Worm (Caenorhabditis elegans) whole organism, L1 larva: ENCODE data around the gene B0334.13.
A peak's percentile ranks its signal among the peaks of the same experiment; 100 is the strongest.

Experiments
- C04F5.9 ChIP-seq: sonication (generic microtip); optimal IDR thresholded peaks from 2 replicates; lab custom pipeline; 2016; ENCODE audit warnings: missing genetic modification characterization, missing compliant biosample characterization
- C16A3.4 ChIP-seq: fragments of 150-350 bp; optimal IDR thresholded peaks from 2 replicates; lab custom pipeline; 2014; ENCODE audit warnings: missing biosample characterization, missing genetic modification characterization
- C34B4.2 ChIP-seq: sonication (generic microtip); optimal IDR thresholded peaks from 2 replicates; lab custom pipeline; 2017; ENCODE audit warnings: mild to moderate bottlenecking, missing genetic modification characterization, missing compliant biosample characterization
- F16B12.6 ChIP-seq: fragments of 150-350 bp; optimal IDR thresholded peaks from 2 replicates; lab custom pipeline; 2014; ENCODE audit warnings: missing biosample characterization, missing genetic modification characterization
- Y116A8C.19 ChIP-seq: sonication (generic microtip); optimal IDR thresholded peaks from 2 replicates; lab custom pipeline; 2016; ENCODE audit warnings: missing compliant biosample characterization, missing genetic modification characterization, borderline replicate concordance
- alr-1 ChIP-seq: fragments of 200-800 bp; sonication (Bioruptor generic); optimal IDR thresholded peaks from 2 replicates; lab custom pipeline; 2018; ENCODE audit warnings: borderline replicate concordance, mild to moderate bottlenecking, missing genetic modification characterization, missing compliant biosample characterization
- aly-2 ChIP-seq: fragments of 150-350 bp; optimal IDR thresholded peaks from 2 replicates; lab custom pipeline; 2014; ENCODE audit warnings: missing biosample characterization, missing genetic modification characterization
- blmp-1 ChIP-seq: fragments of 150-350 bp; optimal IDR thresholded peaks from 2 replicates; lab custom pipeline; 2014; ENCODE audit warnings: missing biosample characterization, missing genetic modification characterization
- ceh-63 ChIP-seq: fragments of 200-800 bp; sonication (Bioruptor generic); optimal IDR thresholded peaks from 2 replicates; lab custom pipeline; 2018; ENCODE audit warnings: mild to moderate bottlenecking, missing genetic modification characterization, missing compliant biosample characterization
- ceh-90 ChIP-seq: sonication (generic microtip); optimal IDR thresholded peaks from 2 replicates; lab custom pipeline; 2016; ENCODE audit warnings: missing genetic modification characterization, missing compliant biosample characterization
- ces-1 ChIP-seq: fragments of 150-350 bp; optimal IDR thresholded peaks from 2 replicates; lab custom pipeline; 2014; ENCODE audit warnings: missing biosample characterization, missing genetic modification reagents, missing genetic modification characterization
- dpl-1 ChIP-seq, 3 experiments: fragments of 150-350 bp in 2 of 3; sonication (generic microtip) in 1 of 3; optimal IDR thresholded peaks; 2 replicates each; lab custom pipeline; 2014 to 2017; ENCODE audit warnings: missing biosample characterization in 3 of 3, missing genetic modification characterization in 3 of 3, missing genetic modification reagents in 3 of 3
- efl-1 ChIP-seq, 4 experiments: fragments of 150-350 bp; optimal IDR thresholded peaks in 3 of 4; peaks in 1 of 4; 1 replicate in 1 of 4; 2 replicates in 3 of 4; lab custom pipeline; 2014; ENCODE audit warnings: missing biosample characterization in 2 of 4, missing genetic modification characterization in 2 of 4, missing genetic modification reagents in 2 of 4
- egl-13 ChIP-seq: sonication (generic microtip); optimal IDR thresholded peaks from 2 replicates; lab custom pipeline; 2016; ENCODE audit warnings: missing genotype, missing genetic modification reagents, missing genetic modification characterization, missing compliant biosample characterization
- egl-27 ChIP-seq, 2 experiments: fragments of 150-350 bp in 1 of 2; sonication (generic microtip); optimal IDR thresholded peaks; 3 replicates each; lab custom pipeline; 2017 to 2018; ENCODE audit warnings: missing biosample characterization in 2 of 2, missing genetic modification characterization in 2 of 2, missing genetic modification reagents in 2 of 2
- elt-2 ChIP-seq: sonication (generic microtip); optimal IDR thresholded peaks from 2 replicates; lab custom pipeline; 2016; ENCODE audit warnings: missing genetic modification characterization, mild to moderate bottlenecking, inconsistent platforms, missing compliant biosample characterization, missing genetic modification reagents
- fkh-10 ChIP-seq: sonication (generic microtip); optimal IDR thresholded peaks from 2 replicates; lab custom pipeline; 2017; ENCODE audit warnings: missing biosample characterization, missing genetic modification reagents, missing genetic modification characterization
- fos-1 ChIP-seq: fragments of 150-350 bp; optimal IDR thresholded peaks from 2 replicates; lab custom pipeline; 2014; ENCODE audit warnings: missing biosample characterization, missing genetic modification characterization
- hlh-17 ChIP-seq: fragments of 200-800 bp; sonication (Bioruptor generic); optimal IDR thresholded peaks from 2 replicates; lab custom pipeline; 2018; ENCODE audit warnings: missing genetic modification characterization, mild to moderate bottlenecking, missing compliant biosample characterization, moderate library complexity, borderline replicate concordance
- hpl-2 ChIP-seq: fragments of 150-350 bp; optimal IDR thresholded peaks from 2 replicates; lab custom pipeline; 2014; ENCODE audit warnings: missing biosample characterization, missing genetic modification reagents, missing genetic modification characterization
- irx-1 ChIP-seq: sonication (generic microtip); optimal IDR thresholded peaks from 2 replicates; lab custom pipeline; 2016; ENCODE audit warnings: missing genetic modification characterization, missing compliant biosample characterization
- isw-1 ChIP-seq: fragments of 200-800 bp; sonication (Bioruptor generic); IDR thresholded peaks from 2 replicates; pipeline ENCODE4 v1.3.6; 2022; ENCODE audit warnings: missing genetic modification characterization, missing compliant biosample characterization
- jun-1 ChIP-seq: fragments of 150-350 bp; optimal IDR thresholded peaks from 2 replicates; lab custom pipeline; 2014; ENCODE audit warnings: missing biosample characterization, missing genetic modification reagents, missing genetic modification characterization
- lin-35 ChIP-seq, 2 experiments: fragments of 150-350 bp; optimal IDR thresholded peaks; 2 replicates each; lab custom pipeline; 2014; ENCODE audit warnings: missing biosample characterization in 2 of 2, missing genetic modification characterization in 2 of 2, missing genetic modification reagents in 2 of 2
- lsy-2 ChIP-seq, 2 experiments: fragments of 150-350 bp; optimal IDR thresholded peaks; 2 replicates each; lab custom pipeline; 2014; ENCODE audit warnings: missing biosample characterization in 2 of 2, missing genetic modification characterization in 2 of 2
- mef-2 ChIP-seq: fragments of 150-350 bp; optimal IDR thresholded peaks from 2 replicates; lab custom pipeline; 2014; ENCODE audit warnings: missing biosample characterization, missing genetic modification characterization
- mep-1 ChIP-seq: fragments of 150-350 bp; optimal IDR thresholded peaks from 2 replicates; lab custom pipeline; 2014; ENCODE audit warnings: missing biosample characterization, missing genetic modification characterization
- nhr-11 ChIP-seq: fragments of 150-350 bp; optimal IDR thresholded peaks from 2 replicates; lab custom pipeline; 2014; ENCODE audit warnings: missing biosample characterization, missing genetic modification characterization
- nhr-12 ChIP-seq: sonication (generic microtip); optimal IDR thresholded peaks from 2 replicates; lab custom pipeline; 2017; ENCODE audit warnings: missing biosample characterization, missing genetic modification characterization
- nhr-19 ChIP-seq: fragments of 200-800 bp; sonication (Bioruptor generic); conservative IDR thresholded peaks from 2 replicates; pipeline ENCODE4 v1.3.6; 2022; ENCODE audit warnings: missing genetic modification characterization, missing compliant biosample characterization
- nhr-28 ChIP-seq: fragments of 150-350 bp; optimal IDR thresholded peaks from 2 replicates; lab custom pipeline; 2014; ENCODE audit warnings: missing biosample characterization, missing genetic modification characterization
- nhr-47 ChIP-seq: sonication (generic microtip); optimal IDR thresholded peaks from 2 replicates; lab custom pipeline; 2016; ENCODE audit warnings: mild to moderate bottlenecking, missing genetic modification characterization, moderate library complexity, missing compliant biosample characterization
- nhr-76 ChIP-seq: sonication (generic microtip); optimal IDR thresholded peaks from 2 replicates; lab custom pipeline; 2017; ENCODE audit warnings: missing biosample characterization, missing genetic modification characterization
- nhr-77 ChIP-seq: fragments of 150-350 bp; optimal IDR thresholded peaks from 2 replicates; lab custom pipeline; 2014; ENCODE audit warnings: missing biosample characterization, missing genetic modification characterization
- nhr-90 ChIP-seq: sonication (generic microtip); optimal IDR thresholded peaks from 2 replicates; lab custom pipeline; 2016; ENCODE audit warnings: mild to moderate bottlenecking, missing genetic modification characterization, missing compliant biosample characterization; ENCODE audit not compliant: poor library complexity
- pqm-1 ChIP-seq: sonication (generic microtip); optimal IDR thresholded peaks from 3 replicates; lab custom pipeline; 2017; ENCODE audit warnings: missing biosample characterization, missing genetic modification characterization
- rnt-1 ChIP-seq: sonication (generic microtip); optimal IDR thresholded peaks from 2 replicates; lab custom pipeline; 2016; ENCODE audit warnings: mild to moderate bottlenecking, missing genetic modification characterization, moderate library complexity, missing compliant biosample characterization
- skn-1 ChIP-seq: fragments of 150-350 bp; optimal IDR thresholded peaks from 2 replicates; lab custom pipeline; 2014; ENCODE audit warnings: missing biosample characterization, missing genetic modification characterization
- snpc-4 ChIP-seq: fragments of 150-350 bp; optimal IDR thresholded peaks from 2 replicates; lab custom pipeline; 2014; ENCODE audit warnings: missing biosample characterization, missing genetic modification characterization
- snu-23 ChIP-seq: sonication (generic microtip); optimal IDR thresholded peaks from 2 replicates; lab custom pipeline; 2016; ENCODE audit warnings: missing genetic modification characterization, missing compliant biosample characterization
- sup-37 ChIP-seq: fragments of 200-800 bp; sonication (Bioruptor generic); optimal IDR thresholded peaks from 2 replicates; lab custom pipeline; 2018; ENCODE audit warnings: mild to moderate bottlenecking, missing genetic modification characterization, missing compliant biosample characterization
- swsn-7 ChIP-seq: sonication (generic microtip); optimal IDR thresholded peaks from 2 replicates; lab custom pipeline; 2016; ENCODE audit warnings: missing genetic modification characterization, missing compliant biosample characterization
- tbx-2 ChIP-seq: sonication (generic microtip); optimal IDR thresholded peaks from 2 replicates; lab custom pipeline; 2016; ENCODE audit warnings: missing genetic modification characterization, missing compliant biosample characterization
- unc-130 ChIP-seq: fragments of 150-350 bp; optimal IDR thresholded peaks from 2 replicates; lab custom pipeline; 2017; ENCODE audit warnings: missing biosample characterization, missing genetic modification characterization, inconsistent platforms
- unc-86 ChIP-seq: sonication (generic microtip); optimal IDR thresholded peaks from 2 replicates; lab custom pipeline; 2016; ENCODE audit warnings: missing genetic modification characterization, missing compliant biosample characterization
- unc-98 ChIP-seq: fragments of 200-800 bp; sonication (Bioruptor generic); IDR thresholded peaks from 2 replicates; pipeline ENCODE4 v1.3.6; 2022; ENCODE audit warnings: missing genetic modification characterization, missing compliant biosample characterization
- vab-15 ChIP-seq: sonication (generic microtip); optimal IDR thresholded peaks from 2 replicates; lab custom pipeline; 2017; ENCODE audit warnings: missing genotype, mild to moderate bottlenecking, missing genetic modification characterization, missing compliant biosample characterization
- xbp-1 ChIP-seq: sonication (generic microtip); optimal IDR thresholded peaks from 2 replicates; lab custom pipeline; 2016; ENCODE audit warnings: missing genetic modification characterization, missing compliant biosample characterization
- zag-1 ChIP-seq: fragments of 150-350 bp; optimal IDR thresholded peaks from 2 replicates; lab custom pipeline; 2014; ENCODE audit warnings: missing biosample characterization, missing genetic modification characterization
- zip-4 ChIP-seq: fragments of 200-800 bp; sonication (Bioruptor generic); optimal IDR thresholded peaks from 2 replicates; lab custom pipeline; 2018; ENCODE audit warnings: mild to moderate bottlenecking, missing genetic modification characterization, moderate library complexity, missing compliant biosample characterization
- ztf-11 ChIP-seq, 2 experiments: sonication (generic microtip); optimal IDR thresholded peaks; 2 replicates each; lab custom pipeline; 2016 to 2017; ENCODE audit warnings: missing genetic modification characterization in 2 of 2, missing biosample characterization in 1 of 2, missing compliant biosample characterization in 1 of 2

Gene B0334.13

ce11 chrII:11473525-11474181 lies 14.4 kb upstream of the B0334.13 start, which contains the start of the genes metl-1 and W02B12.11 (continued):
- TF ChIP-seq rnt-1 (tag; lab: Kevin White, UChicago) (peak; percentile 93), alr-1 (tag; lab: Kevin White, UChicago) (no peak), ceh-63 (GFP tag; lab: Kevin White, UChicago) (no peak), nhr-12 (tag; lab: Kevin White, UChicago) (no peak), skn-1 (peak; percentile 72), C34B4.2 (no peak), mef-2 (tag; lab: Kevin White, UChicago) (no peak), nhr-11 (tag; lab: Kevin White, UChicago) (peak; percentile 49), swsn-7 (tag; lab: Kevin White, UChicago) (peak; percentile 90), hpl-2 (GFP tag; lab: Kevin White, UChicago) (peak; percentile 4), fos-1 (tag; lab: Kevin White, UChicago) (peak; percentile 20), lsy-2 (tag; optimal IDR thresholded peaks at IDR 0.05; lab: Kevin White, UChicago) (peak; percentile 90 to 94), nhr-76 (tag; lab: Kevin White, UChicago) (no peak), pqm-1 (tag; lab: Kevin White, UChicago) (no peak), C16A3.4 (tag; lab: Kevin White, UChicago) (peak; percentile 88), nhr-90 (peak; percentile 92), lin-35 (GFP tag; optimal IDR thresholded peaks at IDR 0.05; lab: Kevin White, UChicago) (peak; percentile 83 to 85), unc-130 (peak; percentile 80), unc-98 (no peak), tbx-2 (peak; percentile 88), mep-1 (tag; lab: Kevin White, UChicago) (peak; percentile 96), Y116A8C.19 (tag; lab: Kevin White, UChicago) (no peak), vab-15 (tag; lab: Kevin White, UChicago) (no peak), nhr-28 (no peak), efl-1 (optimal IDR thresholded peaks at IDR 0.05; lab: Kevin White, UChicago) (peak; percentile 80 to 85), efl-1 (GFP tag; optimal IDR thresholded peaks at IDR 0.05 in 1 of 2; lab: Kevin White, UChicago) (peak; percentile 79 to 98), dpl-1 (GFP tag; optimal IDR thresholded peaks at IDR 0.05; lab: Kevin White, UChicago) (peak; percentile 74 to 81 (median 81)), hlh-17 (GFP tag; lab: Kevin White, UChicago) (no peak), zag-1 (tag; lab: Kevin White, UChicago) (peak; percentile 46), egl-27 (tag; optimal IDR thresholded peaks at IDR 0.05; lab: Kevin White, UChicago) (no peak), snu-23 (GFP tag; lab: Kevin White, UChicago) (peak; percentile 91), egl-13 (tag; lab: Kevin White, UChicago) (peak; percentile 58), sup-37 (GFP tag; lab: Kevin White, UChicago) (peak; percentile 9), blmp-1 (tag; lab: Kevin White, UChicago) (peak; percentile 66), ztf-11 (tag; optimal IDR thresholded peaks at IDR 0.05; lab: Kevin White, UChicago) (peak in 1 of 2 experiments; percentile 55), unc-86 (tag; lab: Kevin White, UChicago) (peak; percentile 82), fkh-10 (peak; percentile 51), ceh-90 (tag; lab: Kevin White, UChicago) (peak; percentile 5), irx-1 (tag; lab: Kevin White, UChicago) (peak; percentile 74), zip-4 (peak; percentile 70), nhr-47 (peak; percentile 91), nhr-19 (GFP tag; lab: Robert Waterston, UW) (peak; percentile 92), aly-2 (tag; lab: Kevin White, UChicago) (peak; percentile 29), jun-1 (tag; lab: Kevin White, UChicago) (peak; percentile 71), F16B12.6 (tag; lab: Kevin White, UChicago) (peak; percentile 54), elt-2 (tag; lab: Kevin White, UChicago) (peak; percentile 41), isw-1 (peak; percentile 82), nhr-77 (tag; lab: Kevin White, UChicago) (peak; percentile 39), C04F5.9 (tag; lab: Kevin White, UChicago) (peak; percentile 69), xbp-1 (tag; lab: Kevin White, UChicago) (peak; percentile 85), snpc-4 (tag; lab: Kevin White, UChicago) (peak; percentile 81), ces-1 (GFP tag; lab: Kevin White, UChicago) (no peak)
